Worm (Caenorhabditis elegans) whole organism, young adult: ENCODE measurements around the gene Y66C5A.2.

Experiments used
- B0336.3 ChIP-seq: fragments of 200-800 bp; sonication (Bioruptor generic); IDR thresholded peaks from 2 replicates; pipeline ENCODE4 v1.3.6; 2022; ENCODE audit warnings: missing genetic modification characterization, missing compliant biosample characterization
- C06A6.2 ChIP-seq: fragments of 200-800 bp; sonication (Bioruptor generic); conservative IDR thresholded peaks from 2 replicates; pipeline ENCODE4 v1.3.6; 2022; ENCODE audit warnings: missing genetic modification characterization, missing compliant biosample characterization
- C17E4.6 ChIP-seq: fragments of 200-800 bp; sonication (Bioruptor generic); IDR thresholded peaks from 2 replicates; pipeline ENCODE4 v1.3.6; 2022; ENCODE audit warnings: missing genetic modification reagents, missing genetic modification characterization, missing compliant biosample characterization
- F10E7.11 ChIP-seq: sonication (generic microtip); optimal IDR thresholded peaks from 2 replicates; lab custom pipeline; 2017; ENCODE audit warnings: mild to moderate bottlenecking, missing genetic modification characterization, moderate library complexity, missing compliant biosample characterization
- F22D6.2 ChIP-seq: sonication (generic microtip); optimal IDR thresholded peaks from 2 replicates; lab custom pipeline; 2016; ENCODE audit warnings: mild to moderate bottlenecking, missing genetic modification characterization, missing compliant biosample characterization
- F33H1.4 ChIP-seq: fragments of 200-800 bp; sonication (Bioruptor generic); IDR thresholded peaks from 2 replicates; pipeline ENCODE4 v1.3.6; 2022; ENCODE audit warnings: missing genetic modification reagents, missing genetic modification characterization, missing compliant biosample characterization
- F37B4.10 ChIP-seq: fragments of 200-800 bp; sonication (Bioruptor generic); IDR thresholded peaks from 2 replicates; pipeline ENCODE4 v1.3.6; 2022; ENCODE audit warnings: missing genetic modification characterization, missing compliant biosample characterization
- K11D2.4 ChIP-seq: fragments of 200-800 bp; sonication (Bioruptor generic); IDR thresholded peaks from 2 replicates; pipeline ENCODE4 v1.3.6; 2022; ENCODE audit warnings: missing genetic modification reagents, missing genetic modification characterization, missing compliant biosample characterization
- K12H6.12 ChIP-seq: fragments of 200-800 bp; sonication (Bioruptor generic); optimal IDR thresholded peaks from 2 replicates; lab custom pipeline; 2018; ENCODE audit warnings: mild to moderate bottlenecking, missing genetic modification characterization, missing compliant biosample characterization
- T07F8.4 ChIP-seq: sonication (generic microtip); optimal IDR thresholded peaks from 2 replicates; lab custom pipeline; 2016; ENCODE audit warnings: mild to moderate bottlenecking, missing genetic modification characterization, moderate library complexity, missing compliant biosample characterization
- T26A5.8 ChIP-seq: sonication (generic microtip); optimal IDR thresholded peaks from 2 replicates; lab custom pipeline; 2016; ENCODE audit warnings: missing genetic modification characterization, missing compliant biosample characterization
- Y53F4B.3 ChIP-seq: fragments of 200-800 bp; sonication (Bioruptor generic); IDR thresholded peaks from 2 replicates; pipeline ENCODE4 v1.3.6; 2022; ENCODE audit warnings: missing genetic modification reagents, missing genetic modification characterization, missing compliant biosample characterization
- Y95B8A.8 ChIP-seq: fragments of 200-800 bp; sonication (Bioruptor generic); IDR thresholded peaks from 2 replicates; pipeline ENCODE4 v1.3.6; 2022; ENCODE audit warnings: missing genetic modification reagents, missing genetic modification characterization, missing compliant biosample characterization
- ama-1 ChIP-seq, 3 experiments: fragments of 150-350 bp in 1 of 3; sonication (generic microtip) in 2 of 3; optimal IDR thresholded peaks; 2 replicates each; lab custom pipeline; 2014 to 2018; ENCODE audit warnings: missing biosample characterization in 2 of 3, missing genetic modification characterization in 2 of 3, missing genetic modification reagents in 2 of 3
- aptf-2 ChIP-seq: fragments of 200-800 bp; sonication (Bioruptor generic); conservative IDR thresholded peaks from 2 replicates; pipeline ENCODE4 v1.3.6; 2022; ENCODE audit warnings: missing genetic modification reagents, missing genetic modification characterization, missing compliant biosample characterization
- atf-7 ChIP-seq: sonication (generic microtip); optimal IDR thresholded peaks from 2 replicates; lab custom pipeline; 2017; ENCODE audit warnings: mild to moderate bottlenecking, missing genetic modification characterization, missing compliant biosample characterization
- attf-3 ChIP-seq: fragments of 200-800 bp; sonication (Bioruptor generic); conservative IDR thresholded peaks from 2 replicates; pipeline ENCODE4 v1.3.6; 2022; ENCODE audit warnings: missing genetic modification reagents, missing genetic modification characterization, missing compliant biosample characterization
- attf-5 ChIP-seq: fragments of 200-800 bp; sonication (Bioruptor generic); optimal IDR thresholded peaks from 2 replicates; lab custom pipeline; 2018; ENCODE audit warnings: mild to moderate bottlenecking, missing genetic modification characterization, missing compliant biosample characterization
- cebp-1 ChIP-seq, 2 experiments: fragments of 200-800 bp in 1 of 2; sonication (Bioruptor generic) in 1 of 2; sonication (generic microtip) in 1 of 2; IDR thresholded peaks in 1 of 2; optimal IDR thresholded peaks in 1 of 2; 2 replicates each; pipeline versions ENCODE4 v1.3.6 to Lab custom; 2017 to 2022; ENCODE audit warnings: missing compliant biosample characterization in 2 of 2, missing genetic modification characterization in 2 of 2, mild to moderate bottlenecking in 1 of 2, missing genetic modification reagents in 1 of 2, moderate library complexity in 1 of 2
- ceh-58 ChIP-seq: fragments of 200-800 bp; sonication (Bioruptor generic); IDR thresholded peaks from 2 replicates; pipeline ENCODE4 v1.3.6; 2022; ENCODE audit warnings: missing genetic modification characterization, missing compliant biosample characterization
- ceh-91 ChIP-seq: fragments of 200-800 bp; sonication (Bioruptor generic); IDR thresholded peaks from 2 replicates; pipeline ENCODE4 v1.3.6; 2022; ENCODE audit warnings: missing genetic modification reagents, missing genetic modification characterization, missing compliant biosample characterization
- chd-7 ChIP-seq: sonication (generic microtip); optimal IDR thresholded peaks from 2 replicates; lab custom pipeline; 2016; ENCODE audit warnings: mild to moderate bottlenecking, missing genetic modification characterization, moderate library complexity, missing compliant biosample characterization
- dox-1 ChIP-seq: fragments of 200-800 bp; sonication (Bioruptor generic); IDR thresholded peaks from 2 replicates; pipeline ENCODE4 v1.3.6; 2022; ENCODE audit warnings: missing genetic modification reagents, missing genetic modification characterization, missing compliant biosample characterization
- dpff-1 ChIP-seq: sonication (generic microtip); optimal IDR thresholded peaks from 2 replicates; lab custom pipeline; 2017; ENCODE audit warnings: mild to moderate bottlenecking, missing genetic modification characterization, missing compliant biosample characterization
- efl-1 ChIP-seq: fragments of 150-350 bp; optimal IDR thresholded peaks from 2 replicates; lab custom pipeline; 2014; ENCODE audit warnings: missing biosample characterization, missing genetic modification reagents, missing genetic modification characterization
- gei-17 ChIP-seq: fragments of 200-800 bp; sonication (Bioruptor generic); optimal IDR thresholded peaks from 2 replicates; lab custom pipeline; 2018; ENCODE audit warnings: mild to moderate bottlenecking, missing genetic modification characterization, missing compliant biosample characterization
- hlh-12 ChIP-seq: sonication (generic microtip); optimal IDR thresholded peaks from 2 replicates; lab custom pipeline; 2016; ENCODE audit warnings: missing genetic modification characterization, missing compliant biosample characterization
- hlh-26 ChIP-seq: fragments of 200-800 bp; sonication (Bioruptor generic); conservative IDR thresholded peaks from 2 replicates; pipeline ENCODE4 v1.3.6; 2022; ENCODE audit warnings: missing genetic modification reagents, missing genetic modification characterization, missing compliant biosample characterization
- hmg-1.2 ChIP-seq: fragments of 200-800 bp; sonication (Bioruptor generic); IDR thresholded peaks from 2 replicates; pipeline ENCODE4 v1.3.6; 2022; ENCODE audit warnings: missing genetic modification reagents, missing genetic modification characterization, missing compliant biosample characterization
- lag-1 ChIP-seq: fragments of 200-800 bp; sonication (Bioruptor generic); IDR thresholded peaks from 2 replicates; pipeline ENCODE4 v1.3.6; 2022; ENCODE audit warnings: missing genetic modification reagents, missing genetic modification characterization, missing compliant biosample characterization
- let-526 ChIP-seq: fragments of 200-800 bp; sonication (Bioruptor generic); IDR thresholded peaks from 2 replicates; pipeline ENCODE4 v1.3.6; 2022; ENCODE audit warnings: missing genetic modification reagents, missing genetic modification characterization, missing compliant biosample characterization
- lin-26 ChIP-seq: fragments of 200-800 bp; sonication (Bioruptor generic); IDR thresholded peaks from 2 replicates; pipeline ENCODE4 v1.3.6; 2022; ENCODE audit warnings: missing genetic modification reagents, missing genetic modification characterization, missing compliant biosample characterization
- lin-40 ChIP-seq: sonication (generic microtip); optimal IDR thresholded peaks from 2 replicates; lab custom pipeline; 2016; ENCODE audit warnings: missing genetic modification characterization, mild to moderate bottlenecking, missing compliant biosample characterization, missing genotype, missing genetic modification reagents
- lin-54 ChIP-seq: fragments of 200-800 bp; sonication (Bioruptor generic); optimal IDR thresholded peaks from 2 replicates; lab custom pipeline; 2018; ENCODE audit warnings: mild to moderate bottlenecking, missing genetic modification characterization, missing compliant biosample characterization
- lsy-27 ChIP-seq: sonication (generic microtip); optimal IDR thresholded peaks from 2 replicates; lab custom pipeline; 2017; ENCODE audit warnings: missing genetic modification characterization, mild to moderate bottlenecking, missing compliant biosample characterization, antibody characterized with exemption, missing genotype, borderline replicate concordance; ENCODE audit not compliant: insufficient read depth
- madf-10 ChIP-seq: sonication (generic microtip); optimal IDR thresholded peaks from 2 replicates; lab custom pipeline; 2016; ENCODE audit warnings: mild to moderate bottlenecking, missing genetic modification characterization, missing compliant biosample characterization
- madf-3 ChIP-seq: fragments of 200-800 bp; sonication (Bioruptor generic); IDR thresholded peaks from 2 replicates; pipeline ENCODE4 v1.3.6; 2022; ENCODE audit warnings: missing genetic modification reagents, missing genetic modification characterization, missing compliant biosample characterization
- mcd-1 ChIP-seq: fragments of 200-800 bp; sonication (Bioruptor generic); IDR thresholded peaks from 2 replicates; pipeline ENCODE4 v1.3.6; 2022; ENCODE audit warnings: missing genetic modification reagents, missing genetic modification characterization, missing compliant biosample characterization
- nhr-80 ChIP-seq: sonication (generic microtip); optimal IDR thresholded peaks from 2 replicates; lab custom pipeline; 2016; ENCODE audit warnings: missing genetic modification characterization, missing compliant biosample characterization
- nhr-90 ChIP-seq: sonication (generic microtip); optimal IDR thresholded peaks from 2 replicates; lab custom pipeline; 2016; ENCODE audit warnings: missing genotype, mild to moderate bottlenecking, missing genetic modification characterization, missing compliant biosample characterization
- rcor-1 ChIP-seq: fragments of 200-800 bp; sonication (Bioruptor generic); IDR thresholded peaks from 2 replicates; pipeline ENCODE4 v1.3.6; 2022; ENCODE audit warnings: missing genetic modification reagents, missing genetic modification characterization, missing compliant biosample characterization
- snpc-1.1 ChIP-seq: sonication (generic microtip); optimal IDR thresholded peaks from 2 replicates; lab custom pipeline; 2017; ENCODE audit warnings: missing genetic modification characterization, mild to moderate bottlenecking, missing compliant biosample characterization, antibody characterized with exemption, moderate library complexity, missing genotype, missing genetic modification reagents; ENCODE audit not compliant: insufficient read depth
- somi-1 ChIP-seq: fragments of 200-800 bp; sonication (Bioruptor generic); optimal IDR thresholded peaks from 2 replicates; lab custom pipeline; 2018; ENCODE audit warnings: mild to moderate bottlenecking, missing genetic modification characterization, missing compliant biosample characterization
- tbp1 ChIP-seq: fragments of 200-800 bp; sonication (Bioruptor generic); optimal IDR thresholded peaks from 2 replicates; lab custom pipeline; 2018; ENCODE audit warnings: mild to moderate bottlenecking, missing genetic modification characterization, missing compliant biosample characterization
- unc-62 ChIP-seq: fragments of 150-350 bp; optimal IDR thresholded peaks from 2 replicates; lab custom pipeline; 2014; ENCODE audit warnings: missing biosample characterization, missing genetic modification reagents, missing genetic modification characterization
- zim-3 ChIP-seq: sonication (generic microtip); optimal IDR thresholded peaks from 2 replicates; lab custom pipeline; 2017; ENCODE audit warnings: mild to moderate bottlenecking, missing genetic modification characterization, moderate library complexity, missing compliant biosample characterization
- ztf-25 ChIP-seq: fragments of 200-800 bp; sonication (Bioruptor generic); IDR thresholded peaks from 2 replicates; pipeline ENCODE4 v1.3.6; 2022; ENCODE audit warnings: missing genetic modification reagents, missing genetic modification characterization, missing compliant biosample characterization
- ztf-3 ChIP-seq: fragments of 200-800 bp; sonication (Bioruptor generic); optimal IDR thresholded peaks from 2 replicates; lab custom pipeline; 2018; ENCODE audit warnings: mild to moderate bottlenecking, missing genetic modification characterization, missing compliant biosample characterization

The Y66C5A.2 gene

ce11 chrX:14502116-14502587 lies 41.6 kb downstream of the Y66C5A.2 start (continued):
- TF ChIP-seq K11D2.4 (GFP tag; lab: Robert Waterston, UW) = peak; percentile 83
- no peak for TF ChIP-seq hlh-26 (GFP tag; lab: Robert Waterston, UW)
- TF ChIP-seq chd-7 (tag; lab: Kevin White, UChicago) = peak; percentile 72
- TF ChIP-seq F33H1.4 (GFP tag; lab: Robert Waterston, UW) = no peak
- no peak for TF ChIP-seq ama-1 (optimal IDR thresholded peaks at IDR 0.05; lab: Kevin White, UChicago)
- no peak for TF ChIP-seq ama-1 (GFP tag; optimal IDR thresholded peaks at IDR 0.05; lab: Kevin White, UChicago)
- TF ChIP-seq F22D6.2 (tag; lab: Kevin White, UChicago) = peak; percentile 44
- no peak for TF ChIP-seq gei-17 (GFP tag; lab: Kevin White, UChicago)
- no peak for TF ChIP-seq ztf-25 (GFP tag; lab: Robert Waterston, UW)
- TF ChIP-seq efl-1 = no peak
- no peak for TF ChIP-seq lsy-27 (tag; lab: Kevin White, UChicago)
- no peak for TF ChIP-seq T07F8.4 (tag; lab: Kevin White, UChicago)
- no peak for TF ChIP-seq C17E4.6 (GFP tag; lab: Robert Waterston, UW)
- peak; percentile 61; the same call in 1 of the 2 replicates for TF ChIP-seq Y95B8A.8 (GFP tag; lab: Robert Waterston, UW)
- peak; percentile 76; the same call in 1 of the 2 replicates for TF ChIP-seq B0336.3 (GFP tag; lab: Robert Waterston, UW)
- no peak for TF ChIP-seq madf-10
- peak; percentile 97 for TF ChIP-seq unc-62 (GFP tag; lab: Kevin White, UChicago)
- no peak for TF ChIP-seq mcd-1 (GFP tag; lab: Robert Waterston, UW)
- TF ChIP-seq hmg-1.2 (GFP tag; lab: Robert Waterston, UW) = no peak
- peak; percentile 74; the same call in 1 of the 2 replicates for TF ChIP-seq let-526 (GFP tag; lab: Robert Waterston, UW)
- no peak for TF ChIP-seq F10E7.11
- peak; percentile 3 for TF ChIP-seq zim-3 (tag; lab: Kevin White, UChicago)
- no peak for TF ChIP-seq F37B4.10 (GFP tag; lab: Robert Waterston, UW)
- TF ChIP-seq Y53F4B.3 = no peak
- no peak for TF ChIP-seq attf-3 (GFP tag; lab: Robert Waterston, UW)
- peak; percentile 17 for TF ChIP-seq dpff-1 (tag; lab: Kevin White, UChicago)
- peak; percentile 58 for TF ChIP-seq atf-7 (tag; lab: Kevin White, UChicago)
- no peak for TF ChIP-seq T26A5.8
- TF ChIP-seq ztf-3 = no peak
- TF ChIP-seq somi-1 (GFP tag; lab: Kevin White, UChicago) = peak; percentile 90
- TF ChIP-seq K12H6.12 (tag; lab: Kevin White, UChicago) = peak; percentile 41
- peak; percentile 77; the same call in 1 of the 2 replicates for TF ChIP-seq lin-26 (GFP tag; lab: Robert Waterston, UW)
- TF ChIP-seq nhr-80 (tag; lab: Kevin White, UChicago) = peak; percentile 89
- peak; percentile 68 for TF ChIP-seq nhr-90
- no peak for TF ChIP-seq hlh-12 (tag; lab: Kevin White, UChicago)
- TF ChIP-seq ceh-58 (GFP tag; lab: Robert Waterston, UW) = no peak
- TF ChIP-seq snpc-1.1 = no peak
- TF ChIP-seq dox-1 (GFP tag; lab: Robert Waterston, UW) = 0 out of 2 replicates have a peak, but pooled peaks have one; percentile 35
- TF ChIP-seq cebp-1 (GFP tag; IDR thresholded peaks at IDR 0.05; lab: Robert Waterston, UW) = peak; percentile 37; the same call in 1 of the 2 replicates
- TF ChIP-seq cebp-1 (tag; optimal IDR thresholded peaks at IDR 0.05; lab: Kevin White, UChicago) = peak; percentile 88
- TF ChIP-seq lin-40 (tag; lab: Kevin White, UChicago) = peak; percentile 77
- peak; percentile 75 for TF ChIP-seq attf-5 (GFP tag; lab: Kevin White, UChicago)
- TF ChIP-seq C06A6.2 (GFP tag; lab: Robert Waterston, UW) = peak; percentile 74
- no peak for TF ChIP-seq lag-1 (GFP tag; lab: Robert Waterston, UW)
- no peak for TF ChIP-seq rcor-1 (GFP tag; lab: Robert Waterston, UW)
- TF ChIP-seq madf-3 (GFP tag; lab: Robert Waterston, UW) = no peak
- TF ChIP-seq aptf-2 (GFP tag; lab: Robert Waterston, UW) = no peak
- peak; percentile 12 for TF ChIP-seq lin-54 (GFP tag; lab: Kevin White, UChicago)
- peak; percentile 43 for TF ChIP-seq tbp1 (GFP tag; lab: Kevin White, UChicago)
- TF ChIP-seq ceh-91 = no peak
